Worm (Caenorhabditis elegans) whole organism, L2 larva: Measurements from ENCODE around the gene dli-1.

ENCODE experiments used
- C34F6.9 ChIP-seq: fragments of 150-350 bp; optimal IDR thresholded peaks from 2 replicates; lab custom pipeline; 2014; ENCODE audit warnings: missing biosample characterization, missing genetic modification characterization
- F13H6.1 ChIP-seq: sonication (generic microtip); optimal IDR thresholded peaks from 2 replicates; lab custom pipeline; 2016; ENCODE audit warnings: missing genetic modification characterization, missing compliant biosample characterization
- R02D3.7 ChIP-seq: fragments of 150-350 bp; optimal IDR thresholded peaks from 2 replicates; lab custom pipeline; 2014; ENCODE audit warnings: missing biosample characterization, missing genetic modification characterization
- Y55F3AM.14 ChIP-seq: fragments of 200-800 bp; sonication (Bioruptor generic); optimal IDR thresholded peaks from 2 replicates; lab custom pipeline; 2018; ENCODE audit warnings: mild to moderate bottlenecking, missing genetic modification characterization, missing compliant biosample characterization
- ZK546.5 ChIP-seq: sonication (generic microtip); optimal IDR thresholded peaks from 2 replicates; lab custom pipeline; 2017; ENCODE audit warnings: missing biosample characterization, missing genetic modification characterization
- alr-1 ChIP-seq: fragments of 150-350 bp; optimal IDR thresholded peaks from 2 replicates; lab custom pipeline; 2014; ENCODE audit warnings: missing biosample characterization, missing genetic modification characterization
- aly-2 ChIP-seq: fragments of 150-350 bp; optimal IDR thresholded peaks from 2 replicates; lab custom pipeline; 2014; ENCODE audit warnings: missing biosample characterization, missing genetic modification characterization
- ama-1 ChIP-seq: fragments of 150-350 bp; optimal IDR thresholded peaks from 2 replicates; lab custom pipeline; 2018; ENCODE audit warnings: inconsistent platforms
- blmp-1 ChIP-seq: sonication (generic microtip); optimal IDR thresholded peaks from 2 replicates; lab custom pipeline; 2017; ENCODE audit warnings: missing genetic modification characterization, mild to moderate bottlenecking, missing compliant biosample characterization, antibody characterized with exemption, moderate library complexity; ENCODE audit not compliant: insufficient read depth
- ceh-16 ChIP-seq: fragments of 150-350 bp; optimal IDR thresholded peaks from 2 replicates; lab custom pipeline; 2014; ENCODE audit warnings: missing biosample characterization, missing genetic modification characterization
- ceh-82 ChIP-seq: fragments of 150-350 bp; optimal IDR thresholded peaks from 2 replicates; lab custom pipeline; 2014; ENCODE audit warnings: missing biosample characterization, missing genetic modification characterization
- crh-2 ChIP-seq: sonication (generic microtip); optimal IDR thresholded peaks from 2 replicates; lab custom pipeline; 2017; ENCODE audit warnings: missing biosample characterization, missing genetic modification characterization
- dmd-4 ChIP-seq: sonication (generic microtip); optimal IDR thresholded peaks from 2 replicates; lab custom pipeline; 2017; ENCODE audit warnings: missing biosample characterization, missing genetic modification characterization
- egl-27 ChIP-seq: sonication (generic microtip); optimal IDR thresholded peaks from 3 replicates; lab custom pipeline; 2017; ENCODE audit warnings: missing biosample characterization, missing genetic modification reagents, missing genetic modification characterization
- elt-1 ChIP-seq: fragments of 150-350 bp; optimal IDR thresholded peaks from 2 replicates; lab custom pipeline; 2014; ENCODE audit warnings: missing biosample characterization, missing genetic modification characterization
- elt-3 ChIP-seq: sonication (generic microtip); optimal IDR thresholded peaks from 2 replicates; lab custom pipeline; 2017; ENCODE audit warnings: missing biosample characterization, missing genetic modification characterization
- fos-1 ChIP-seq: fragments of 150-350 bp; optimal IDR thresholded peaks from 2 replicates; lab custom pipeline; 2014; ENCODE audit warnings: missing biosample characterization, missing genetic modification characterization
- gmeb-1 ChIP-seq: fragments of 150-350 bp; optimal IDR thresholded peaks from 2 replicates; lab custom pipeline; 2014; ENCODE audit warnings: missing biosample characterization, missing genetic modification characterization
- lin-11 ChIP-seq: fragments of 150-350 bp; sonication (generic microtip); optimal IDR thresholded peaks from 2 replicates; lab custom pipeline; 2014; ENCODE audit warnings: missing biosample characterization, missing genetic modification characterization, inconsistent platforms, mixed read lengths
- lin-13 ChIP-seq: fragments of 150-350 bp; optimal IDR thresholded peaks from 2 replicates; lab custom pipeline; 2014; ENCODE audit warnings: missing biosample characterization, missing genetic modification reagents, missing genetic modification characterization
- lin-39 ChIP-seq: fragments of 150-350 bp; optimal IDR thresholded peaks from 2 replicates; lab custom pipeline; 2014; ENCODE audit warnings: missing biosample characterization, missing genetic modification reagents, missing genetic modification characterization
- lsy-2 ChIP-seq, 2 experiments: fragments of 150-350 bp in 1 of 2; sonication (generic microtip) in 1 of 2; optimal IDR thresholded peaks; 2 replicates each; lab custom pipeline; 2014 to 2017; ENCODE audit warnings: missing biosample characterization in 2 of 2, missing genetic modification characterization in 2 of 2
- mab-5 ChIP-seq: fragments of 150-350 bp; optimal IDR thresholded peaks from 2 replicates; lab custom pipeline; 2014; ENCODE audit warnings: missing biosample characterization, missing genetic modification characterization
- mbf-1 ChIP-seq: sonication (generic microtip); optimal IDR thresholded peaks from 2 replicates; lab custom pipeline; 2017; ENCODE audit warnings: missing biosample characterization, missing genetic modification characterization
- mdl-1 ChIP-seq, 2 experiments: fragments of 150-350 bp in 1 of 2; sonication (generic microtip) in 1 of 2; optimal IDR thresholded peaks; 2 replicates each; lab custom pipeline; 2017; ENCODE audit warnings: missing biosample characterization in 2 of 2, missing genetic modification characterization in 2 of 2
- nhr-10 ChIP-seq: sonication (generic microtip); optimal IDR thresholded peaks from 2 replicates; lab custom pipeline; 2017; ENCODE audit warnings: missing biosample characterization, missing genetic modification characterization
- nhr-11 ChIP-seq: fragments of 150-350 bp; optimal IDR thresholded peaks from 2 replicates; lab custom pipeline; 2014; ENCODE audit warnings: missing biosample characterization, missing genetic modification characterization
- nhr-12 ChIP-seq: fragments of 150-350 bp; optimal IDR thresholded peaks from 2 replicates; lab custom pipeline; 2014; ENCODE audit warnings: missing biosample characterization, missing genetic modification characterization
- nhr-129 ChIP-seq: fragments of 150-350 bp; optimal IDR thresholded peaks from 2 replicates; lab custom pipeline; 2014; ENCODE audit warnings: missing biosample characterization, missing genetic modification characterization
- nhr-21 ChIP-seq: fragments of 150-350 bp; optimal IDR thresholded peaks from 2 replicates; lab custom pipeline; 2014; ENCODE audit warnings: missing biosample characterization, missing genetic modification characterization
- nhr-23 ChIP-seq: fragments of 150-350 bp; optimal IDR thresholded peaks from 2 replicates; lab custom pipeline; 2014; ENCODE audit warnings: missing biosample characterization, missing genetic modification reagents, missing genetic modification characterization
- nhr-237 ChIP-seq: fragments of 150-350 bp; optimal IDR thresholded peaks from 2 replicates; lab custom pipeline; 2014; ENCODE audit warnings: missing biosample characterization, missing genetic modification characterization
- nhr-25 ChIP-seq: fragments of 150-350 bp; sonication (generic microtip); optimal IDR thresholded peaks from 3 replicates; lab custom pipeline; 2014; ENCODE audit warnings: missing biosample characterization, missing genetic modification characterization
- nhr-6 ChIP-seq: fragments of 150-350 bp; optimal IDR thresholded peaks from 2 replicates; lab custom pipeline; 2014; ENCODE audit warnings: missing biosample characterization, missing genetic modification characterization
- nhr-77 ChIP-seq: fragments of 150-350 bp; optimal IDR thresholded peaks from 2 replicates; lab custom pipeline; 2014; ENCODE audit warnings: missing biosample characterization, missing genetic modification characterization
- peb-1 ChIP-seq: fragments of 150-350 bp; optimal IDR thresholded peaks from 2 replicates; lab custom pipeline; 2014; ENCODE audit warnings: missing biosample characterization, missing genetic modification characterization
- sem-4 ChIP-seq: fragments of 150-350 bp; optimal IDR thresholded peaks from 2 replicates; lab custom pipeline; 2014; ENCODE audit warnings: missing biosample characterization, missing genetic modification reagents, missing genetic modification characterization
- skn-1 ChIP-seq: sonication (generic microtip); optimal IDR thresholded peaks from 2 replicates; lab custom pipeline; 2017; ENCODE audit warnings: missing biosample characterization, missing genetic modification characterization
- sma-3 ChIP-seq: sonication (generic microtip); optimal IDR thresholded peaks from 2 replicates; lab custom pipeline; 2016; ENCODE audit warnings: missing genetic modification reagents, missing genetic modification characterization, missing compliant biosample characterization
- sma-9 ChIP-seq, 2 experiments: fragments of 150-350 bp in 1 of 2; sonication (generic microtip) in 1 of 2; optimal IDR thresholded peaks; 2 replicates each; lab custom pipeline; 2014 to 2016; ENCODE audit warnings: missing genetic modification characterization in 2 of 2, mild to moderate bottlenecking in 1 of 2, missing biosample characterization in 1 of 2, missing compliant biosample characterization in 1 of 2, missing genetic modification reagents in 1 of 2, moderate library complexity in 1 of 2
- snpc-4 ChIP-seq: fragments of 150-350 bp; optimal IDR thresholded peaks from 2 replicates; lab custom pipeline; 2014; ENCODE audit warnings: missing biosample characterization, missing genetic modification characterization
- unc-39 ChIP-seq: fragments of 150-350 bp; optimal IDR thresholded peaks from 2 replicates; lab custom pipeline; 2014; ENCODE audit warnings: missing biosample characterization, missing genetic modification characterization
- unc-55 ChIP-seq: fragments of 150-350 bp; sonication (generic microtip); optimal IDR thresholded peaks from 3 replicates; lab custom pipeline; 2014; ENCODE audit warnings: missing biosample characterization, missing genetic modification reagents, missing genetic modification characterization
- unc-62 ChIP-seq: fragments of 150-350 bp; optimal IDR thresholded peaks from 2 replicates; lab custom pipeline; 2014; ENCODE audit warnings: missing biosample characterization, missing genetic modification reagents, missing genetic modification characterization
- zag-1 ChIP-seq: fragments of 150-350 bp; optimal IDR thresholded peaks from 2 replicates; lab custom pipeline; 2014; ENCODE audit warnings: missing biosample characterization, missing genetic modification characterization
- ztf-1 ChIP-seq: fragments of 200-800 bp; sonication (Bioruptor generic); conservative IDR thresholded peaks from 2 replicates; pipeline ENCODE4 v1.3.6; 2022; ENCODE audit warnings: missing genetic modification characterization, missing compliant biosample characterization
- ztf-11 ChIP-seq: sonication (generic microtip); optimal IDR thresholded peaks from 2 replicates; lab custom pipeline; 2017; ENCODE audit warnings: missing biosample characterization, missing genetic modification characterization
- ztf-4 ChIP-seq: fragments of 150-350 bp; optimal IDR thresholded peaks from 2 replicates; lab custom pipeline; 2014; ENCODE audit warnings: missing biosample characterization, missing genetic modification characterization

Gene dli-1

DNA sequence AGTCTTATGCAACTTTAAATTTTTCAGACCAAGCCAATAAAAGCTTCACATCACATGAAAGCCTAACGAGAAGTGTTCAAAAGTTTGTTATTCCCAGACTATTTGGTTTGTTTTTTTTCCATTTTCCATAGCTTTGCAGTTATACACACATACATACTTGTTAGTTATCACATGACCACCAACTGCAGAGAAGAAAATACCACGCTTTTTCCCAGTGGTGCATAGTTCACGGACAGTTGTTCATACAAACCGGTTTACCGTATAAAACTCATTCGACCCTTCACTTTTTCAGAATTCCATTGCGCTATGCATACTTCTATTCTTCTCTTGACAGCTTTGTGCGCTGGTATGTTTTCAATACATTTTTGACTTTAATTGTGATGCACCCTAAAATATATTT lies 34.9 kb downstream of the dli-1 start, which contains the start of gene scl-5:
Gene scl-5, plus strand, starts transcription at position 301 of the 400 bp plus-strand sequence.
- TF ChIP-seq ztf-4 (tag; lab: Kevin White, UChicago) = no peak
- TF ChIP-seq C34F6.9 (tag; lab: Kevin White, UChicago) = no peak
- TF ChIP-seq unc-55 (GFP tag; lab: Kevin White, UChicago) = no peak
- TF ChIP-seq nhr-12 (tag; lab: Kevin White, UChicago) = no peak
- TF ChIP-seq nhr-23 (tag; lab: Kevin White, UChicago) = no peak
- no peak for TF ChIP-seq mbf-1
- TF ChIP-seq Y55F3AM.14 = no peak
- TF ChIP-seq ceh-16 (tag; lab: Kevin White, UChicago) = no peak
- no peak for TF ChIP-seq ztf-1 (GFP tag; lab: Robert Waterston, UW)
- no peak for TF ChIP-seq lsy-2 (tag; optimal IDR thresholded peaks at IDR 0.05; lab: Kevin White, UChicago)
- no peak for TF ChIP-seq gmeb-1 (tag; lab: Kevin White, UChicago)
- no peak for TF ChIP-seq unc-39
- TF ChIP-seq lin-13 (GFP tag; lab: Kevin White, UChicago) = no peak
- TF ChIP-seq aly-2 = no peak
- no peak for TF ChIP-seq lin-11 (tag; lab: Kevin White, UChicago)
- TF ChIP-seq peb-1 (tag; lab: Kevin White, UChicago) = no peak
- no peak for TF ChIP-seq ztf-11 (tag; lab: Kevin White, UChicago)
- TF ChIP-seq ama-1 (lab: Kevin White, UChicago) = no peak

DNA sequence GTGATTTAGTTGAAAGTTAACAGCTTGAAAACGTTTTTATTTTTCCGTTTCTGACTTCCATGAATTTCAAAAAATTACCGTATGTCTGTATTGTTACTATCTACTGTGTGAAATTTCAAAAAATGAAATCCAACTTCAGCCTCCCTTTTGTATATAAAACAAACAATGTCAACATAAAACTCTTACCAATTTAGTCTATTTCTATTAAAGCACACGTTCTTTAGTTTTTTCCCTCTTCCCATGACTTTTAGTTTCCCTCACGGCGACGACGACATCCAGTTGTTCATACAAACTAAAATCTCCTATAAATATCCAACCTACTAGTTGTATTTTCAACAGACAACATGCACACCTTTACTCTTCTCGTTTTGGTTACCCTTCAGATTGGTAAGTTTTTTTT lies 39.3 kb downstream of the dli-1 start, which contains the start of gene scl-3:
Gene scl-3, plus strand, starts transcription at position 301 of the 400 bp plus-strand sequence.
- no peak for TF ChIP-seq elt-3

DNA sequence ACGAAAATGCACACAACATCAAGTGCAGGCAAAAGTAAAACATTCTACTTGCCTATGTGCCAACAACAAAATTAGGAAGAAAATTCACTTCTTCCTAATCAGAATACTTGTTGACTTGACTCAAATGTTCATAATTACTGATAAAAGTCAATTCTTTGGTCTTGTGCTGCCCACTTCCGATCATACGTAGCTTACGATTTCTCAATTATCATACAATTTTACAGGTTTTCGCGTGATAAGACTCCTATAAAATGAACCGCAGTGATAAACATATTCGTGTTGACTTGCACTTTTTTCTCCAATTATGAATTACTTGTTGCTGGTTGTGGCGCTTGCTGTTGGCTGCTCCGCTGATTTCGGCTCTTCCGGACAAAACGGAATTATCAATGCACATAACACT lies 41.2 kb downstream of the dli-1 start, which contains the start of gene scl-2:
Gene scl-2, plus strand, starts transcription at position 293 of the 400 bp plus-strand sequence.
- TF ChIP-seq unc-55 (GFP tag; lab: Kevin White, UChicago) (no peak), nhr-237 (no peak), nhr-6 (tag; lab: Kevin White, UChicago) (no peak), ZK546.5 (no peak), elt-3 (no peak), ama-1 (lab: Kevin White, UChicago) (no peak), nhr-21 (tag; lab: Kevin White, UChicago) (no peak), aly-2 (no peak), peb-1 (tag; lab: Kevin White, UChicago) (no peak), unc-39 (no peak), ztf-1 (GFP tag; lab: Robert Waterston, UW) (no peak), lsy-2 (tag; optimal IDR thresholded peaks at IDR 0.05; lab: Kevin White, UChicago) (no peak), nhr-77 (tag; lab: Kevin White, UChicago) (no peak), alr-1 (tag; lab: Kevin White, UChicago) (no peak), sem-4 (tag; lab: Kevin White, UChicago) (no peak), elt-1 (tag; lab: Kevin White, UChicago) (no peak), fos-1 (peak; percentile 98), mbf-1 (no peak), ztf-4 (tag; lab: Kevin White, UChicago) (no peak), gmeb-1 (tag; lab: Kevin White, UChicago) (peak; percentile 46), zag-1 (tag; lab: Kevin White, UChicago) (no peak), ztf-11 (tag; lab: Kevin White, UChicago) (no peak), mdl-1 (tag; optimal IDR thresholded peaks at IDR 0.05; lab: Kevin White, UChicago) (no peak), lin-13 (GFP tag; lab: Kevin White, UChicago) (no peak), nhr-10 (tag; lab: Kevin White, UChicago) (no peak), nhr-25 (tag; lab: Kevin White, UChicago) (no peak), unc-62 (no peak), crh-2 (tag; lab: Kevin White, UChicago) (peak; percentile 54), sma-9 (GFP tag; optimal IDR thresholded peaks at IDR 0.05; lab: Kevin White, UChicago) (peak; percentile 80), sma-9 (tag; optimal IDR thresholded peaks at IDR 0.05; lab: Kevin White, UChicago) (no peak), Y55F3AM.14 (no peak), nhr-11 (tag; lab: Kevin White, UChicago) (no peak), egl-27 (tag; lab: Kevin White, UChicago) (peak; percentile 11), blmp-1 (tag; lab: Kevin White, UChicago) (no peak), sma-3 (no peak), lin-11 (tag; lab: Kevin White, UChicago) (no peak), C34F6.9 (tag; lab: Kevin White, UChicago) (no peak), ceh-82 (tag; lab: Kevin White, UChicago) (no peak), R02D3.7 (tag; lab: Kevin White, UChicago) (no peak), skn-1 (tag; lab: Kevin White, UChicago) (peak; percentile 68), snpc-4 (tag; lab: Kevin White, UChicago) (no peak), dmd-4 (no peak), ceh-16 (tag; lab: Kevin White, UChicago) (no peak), nhr-23 (tag; lab: Kevin White, UChicago) (no peak), nhr-129 (peak; percentile 30), mab-5 (tag; lab: Kevin White, UChicago) (no peak), lin-39 (tag; lab: Kevin White, UChicago) (no peak), nhr-12 (tag; lab: Kevin White, UChicago) (no peak), F13H6.1 (tag; lab: Kevin White, UChicago) (peak; percentile 12)
- TF ChIP-seq, all 48 proteins: peak for 8
